Fruit fly (Drosophila melanogaster) ovary, adult (tissue): ENCODE results near the gene CG11920.

Source experiments
- CG17801 ChIP-seq: fragments of 200-800 bp; optimal IDR thresholded peaks from 2 replicates; lab custom pipeline; 2019; ENCODE audit warnings: missing biosample characterization, mild to moderate bottlenecking, missing genetic modification characterization, moderate library complexity; ENCODE audit not compliant: partially characterized antibody

The CG11920 gene

dm6 chr3R:25102253-25102652 lies 27.6 kb downstream of the CG11920 start, which contains the start of gene CG45095:
Gene CG45095 (plus strand): TSS chr3R:25102553.
- TF ChIP-seq CG17801 = no peak

- TF ChIP-seq CG17801 = no peak
Measured at dm6 chr3R:25108932-25109331, 34.3 kb downstream of the CG11920 start, which contains the start of gene CG34027. Gene CG34027 (minus strand): TSS chr3R:25109032.

- no peak for TF ChIP-seq CG17801
Measured at dm6 chr3R:25112466-25112939, 37.8 kb downstream of the CG11920 start, which contains the start of gene Nepl16. Gene Nepl16 (minus strand): TSS chr3R:25112516.

dm6 chr3R:25122736-25123211 lies 48.1 kb downstream of the CG11920 start, which contains the start of the genes CG31510 and TTLL5:
Gene CG31510 (minus strand): TSS chr3R:25122920.
Gene TTLL5 (minus strand): TSS chr3R:25122920.
- peak; percentile 4 for TF ChIP-seq CG17801

dm6 chr3R:25123262-25123661 lies 48.6 kb downstream of the CG11920 start, which contains the start of gene vig2:
Gene vig2 (plus strand): TSS chr3R:25123373.
- TF ChIP-seq CG17801 = peak; percentile 6
